Worm (Caenorhabditis elegans) whole organism, mixed stage, embryonic: ENCODE data around the gene grk-2.

Source experiments
- M03D4.4 ChIP-seq: sonication (generic microtip); optimal IDR thresholded peaks from 2 replicates; lab custom pipeline; 2017; ENCODE audit warnings: mild to moderate bottlenecking, missing genetic modification characterization, missing compliant biosample characterization
- bed-3 ChIP-seq: fragments of 200-800 bp; sonication (Bioruptor generic); optimal IDR thresholded peaks from 3 replicates; lab custom pipeline; 2018; ENCODE audit warnings: mild to moderate bottlenecking, missing genetic modification characterization, moderate library complexity, missing compliant biosample characterization
- blmp-1 ChIP-seq: fragments of 150-350 bp; optimal IDR thresholded peaks from 2 replicates; lab custom pipeline; 2014; ENCODE audit warnings: missing biosample characterization, missing genetic modification characterization
- ceh-39 ChIP-seq: fragments of 150-350 bp; optimal IDR thresholded peaks from 2 replicates; lab custom pipeline; 2014; ENCODE audit warnings: missing biosample characterization, missing genetic modification characterization
- ceh-43 ChIP-seq: fragments of 200-800 bp; sonication (Bioruptor generic); optimal IDR thresholded peaks from 2 replicates; lab custom pipeline; 2018; ENCODE audit warnings: mild to moderate bottlenecking, missing genetic modification characterization, moderate library complexity, missing compliant biosample characterization
- ceh-83 ChIP-seq: fragments of 200-800 bp; sonication (Bioruptor generic); optimal IDR thresholded peaks from 2 replicates; lab custom pipeline; 2018; ENCODE audit warnings: mild to moderate bottlenecking, missing genetic modification characterization, missing compliant biosample characterization
- ces-1 ChIP-seq: fragments of 150-350 bp; optimal IDR thresholded peaks from 2 replicates; lab custom pipeline; 2014; ENCODE audit warnings: missing biosample characterization, missing genetic modification reagents, missing genetic modification characterization
- cnd-1 ChIP-seq: fragments of 200-800 bp; sonication (Bioruptor generic); optimal IDR thresholded peaks from 2 replicates; lab custom pipeline; 2018; ENCODE audit warnings: mild to moderate bottlenecking, missing genetic modification characterization, missing compliant biosample characterization
- drap-1 ChIP-seq: fragments of 200-800 bp; sonication (Bioruptor generic); optimal IDR thresholded peaks from 3 replicates; lab custom pipeline; 2018; ENCODE audit warnings: mild to moderate bottlenecking, missing genetic modification characterization, missing compliant biosample characterization
- elt-1 ChIP-seq: sonication (generic microtip); optimal IDR thresholded peaks from 2 replicates; lab custom pipeline; 2017; ENCODE audit warnings: missing genetic modification characterization, mild to moderate bottlenecking, missing compliant biosample characterization, antibody characterized with exemption, moderate library complexity, borderline replicate concordance; ENCODE audit not compliant: insufficient read depth
- elt-3 ChIP-seq: fragments of 150-350 bp; optimal IDR thresholded peaks from 2 replicates; lab custom pipeline; 2014; ENCODE audit warnings: missing biosample characterization, missing genetic modification characterization
- flh-1 ChIP-seq: fragments of 200-800 bp; sonication (Bioruptor generic); optimal IDR thresholded peaks from 2 replicates; lab custom pipeline; 2018; ENCODE audit warnings: mild to moderate bottlenecking, missing genetic modification characterization, moderate library complexity, missing compliant biosample characterization
- ham-2 ChIP-seq: fragments of 200-800 bp; sonication (Bioruptor generic); optimal IDR thresholded peaks from 2 replicates; lab custom pipeline; 2018; ENCODE audit warnings: mild to moderate bottlenecking, missing genetic modification characterization, missing compliant biosample characterization
- hlh-1 ChIP-seq: fragments of 150-350 bp; optimal IDR thresholded peaks from 2 replicates; lab custom pipeline; 2014; ENCODE audit warnings: missing biosample characterization, missing genetic modification reagents, missing genetic modification characterization
- lin-13 ChIP-seq: fragments of 150-350 bp; optimal IDR thresholded peaks from 2 replicates; lab custom pipeline; 2014; ENCODE audit warnings: missing biosample characterization, missing genetic modification characterization
- lin-32 ChIP-seq: fragments of 200-800 bp; sonication (Bioruptor generic); optimal IDR thresholded peaks from 2 replicates; lab custom pipeline; 2018; ENCODE audit warnings: mild to moderate bottlenecking, missing genetic modification characterization, missing compliant biosample characterization
- lsy-2 ChIP-seq: fragments of 150-350 bp; optimal IDR thresholded peaks from 2 replicates; lab custom pipeline; 2014; ENCODE audit warnings: missing biosample characterization, missing genetic modification characterization
- mab-5 ChIP-seq: fragments of 150-350 bp; optimal IDR thresholded peaks from 2 replicates; lab custom pipeline; 2014; ENCODE audit warnings: missing biosample characterization, missing genetic modification characterization
- mep-1 ChIP-seq: fragments of 150-350 bp; optimal IDR thresholded peaks from 2 replicates; lab custom pipeline; 2017; ENCODE audit warnings: missing biosample characterization, missing genetic modification reagents, missing genetic modification characterization, inconsistent platforms
- mls-2 ChIP-seq: sonication (generic microtip); optimal IDR thresholded peaks from 2 replicates; lab custom pipeline; 2016; ENCODE audit warnings: mild to moderate bottlenecking, missing genetic modification characterization, moderate library complexity, missing compliant biosample characterization
- nhr-12 ChIP-seq: fragments of 150-350 bp; optimal IDR thresholded peaks from 2 replicates; lab custom pipeline; 2014; ENCODE audit warnings: missing biosample characterization, missing genetic modification characterization
- nhr-2 ChIP-seq: fragments of 150-350 bp; optimal IDR thresholded peaks from 2 replicates; lab custom pipeline; 2014; ENCODE audit warnings: missing biosample characterization, missing genetic modification characterization
- nhr-237 ChIP-seq: fragments of 150-350 bp; optimal IDR thresholded peaks from 2 replicates; lab custom pipeline; 2014; ENCODE audit warnings: missing biosample characterization, missing genetic modification characterization
- nhr-28 ChIP-seq: fragments of 150-350 bp; optimal IDR thresholded peaks from 2 replicates; lab custom pipeline; 2014; ENCODE audit warnings: missing biosample characterization, missing genetic modification characterization
- nhr-76 ChIP-seq: sonication (generic microtip); optimal IDR thresholded peaks from 2 replicates; lab custom pipeline; 2017; ENCODE audit warnings: missing biosample characterization, missing genetic modification characterization
- pha-4 ChIP-seq: fragments of 150-350 bp; optimal IDR thresholded peaks from 2 replicates; lab custom pipeline; 2018; ENCODE audit warnings: missing biosample characterization, missing genetic modification reagents, missing genetic modification characterization
- sem-2 ChIP-seq: fragments of 200-800 bp; sonication (Bioruptor generic); optimal IDR thresholded peaks from 2 replicates; lab custom pipeline; 2018; ENCODE audit warnings: mild to moderate bottlenecking, missing genetic modification characterization, missing compliant biosample characterization
- snpc-4 ChIP-seq: fragments of 150-350 bp; optimal IDR thresholded peaks from 2 replicates; lab custom pipeline; 2014; ENCODE audit warnings: missing biosample characterization, missing genetic modification characterization
- sptf-1 ChIP-seq: sonication (generic microtip); optimal IDR thresholded peaks from 2 replicates; lab custom pipeline; 2017; ENCODE audit warnings: mild to moderate bottlenecking, missing genetic modification characterization, moderate library complexity, missing compliant biosample characterization
- tbx-8 ChIP-seq: fragments of 200-800 bp; sonication (Bioruptor generic); optimal IDR thresholded peaks from 2 replicates; lab custom pipeline; 2018; ENCODE audit warnings: mild to moderate bottlenecking, missing genetic modification characterization, moderate library complexity, missing compliant biosample characterization
- unc-120 ChIP-seq: sonication (generic microtip); optimal IDR thresholded peaks from 2 replicates; lab custom pipeline; 2017; ENCODE audit warnings: missing genetic modification characterization, missing compliant biosample characterization; ENCODE audit not compliant: poor library complexity, severe bottlenecking
- unc-39 ChIP-seq: fragments of 150-350 bp; optimal IDR thresholded peaks from 2 replicates; lab custom pipeline; 2014; ENCODE audit warnings: missing biosample characterization, missing genetic modification characterization
- unc-62 ChIP-seq: fragments of 150-350 bp; optimal IDR thresholded peaks from 2 replicates; lab custom pipeline; 2014; ENCODE audit warnings: missing biosample characterization, missing genetic modification reagents, missing genetic modification characterization
- zip-8 ChIP-seq: fragments of 150-350 bp; optimal IDR thresholded peaks from 2 replicates; lab custom pipeline; 2014; ENCODE audit warnings: missing biosample characterization, missing genetic modification characterization
- ztf-11 ChIP-seq: fragments of 150-350 bp; optimal IDR thresholded peaks from 2 replicates; lab custom pipeline; 2014; ENCODE audit warnings: missing biosample characterization, missing genetic modification characterization

The grk-2 gene

DNA sequence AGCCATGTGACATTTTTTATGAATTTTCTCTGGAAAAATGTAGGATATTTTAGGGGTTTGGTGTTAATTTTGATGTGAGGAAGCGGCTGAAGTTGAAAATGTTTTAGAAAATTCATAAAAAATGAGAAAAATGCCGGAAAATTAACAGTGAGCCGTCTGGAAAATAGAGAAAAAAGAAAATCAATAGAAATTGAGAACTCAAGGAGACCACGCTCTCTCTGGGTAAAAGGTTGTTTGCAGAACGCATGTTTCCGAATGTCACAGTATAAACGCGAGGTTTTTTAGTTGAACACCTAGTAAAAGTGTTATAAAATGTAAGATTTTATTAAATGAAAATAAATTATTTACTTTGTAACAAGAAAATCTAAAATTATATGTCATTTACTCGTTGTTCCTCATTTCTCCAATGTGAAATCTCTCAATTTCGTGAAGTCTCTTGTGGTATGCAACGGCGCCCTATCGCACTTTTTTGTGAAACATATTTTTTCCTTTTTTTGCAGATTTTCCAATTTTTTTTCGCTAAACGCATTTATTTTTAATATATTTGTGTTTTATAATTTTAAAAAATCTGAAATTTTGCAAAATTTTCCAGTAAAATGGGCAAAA lies 35.6 kb upstream of the grk-2 start, which contains the start of the genes tag-266 and tag-267:
TSS of gene tag-266 (minus strand) at position 29 of the 606 bp plus-strand sequence.
TSS of gene tag-267 (plus strand) at position 593 of the 606 bp plus-strand sequence.
- TF ChIP-seq nhr-237 (tag; lab: Kevin White, UChicago) (peak; percentile 79), mep-1 (tag; lab: Kevin White, UChicago) (peak; percentile 63), zip-8 (no peak), ceh-39 (tag; lab: Kevin White, UChicago) (peak; percentile 4), hlh-1 (tag; lab: Kevin White, UChicago) (no peak), M03D4.4 (peak; percentile 64), nhr-28 (no peak), ham-2 (no peak), sptf-1 (tag; lab: Kevin White, UChicago) (peak; percentile 89), ceh-83 (peak; percentile 5), sem-2 (peak; percentile 28), ztf-11 (tag; lab: Kevin White, UChicago) (no peak), elt-1 (tag; lab: Kevin White, UChicago) (no peak), drap-1 (peak; percentile 61), mls-2 (tag; lab: Kevin White, UChicago) (peak; percentile 35), unc-62 (GFP tag; lab: Kevin White, UChicago) (no peak), lsy-2 (peak; percentile 70), tbx-8 (GFP tag; lab: Kevin White, UChicago) (peak; percentile 65), pha-4 (tag; lab: Kevin White, UChicago) (no peak), unc-120 (tag; lab: Kevin White, UChicago) (peak; percentile 15), elt-3 (no peak), nhr-2 (tag; lab: Kevin White, UChicago) (no peak), flh-1 (GFP tag; lab: Kevin White, UChicago) (no peak), nhr-76 (tag; lab: Kevin White, UChicago) (no peak), lin-32 (GFP tag; lab: Kevin White, UChicago) (no peak), lin-13 (tag; lab: Kevin White, UChicago) (peak; percentile 41), nhr-12 (tag; lab: Kevin White, UChicago) (no peak), blmp-1 (tag; lab: Kevin White, UChicago) (no peak), bed-3 (GFP tag; lab: Kevin White, UChicago) (peak; percentile 64), mab-5 (tag; lab: Kevin White, UChicago) (no peak), snpc-4 (tag; lab: Kevin White, UChicago) (no peak), ceh-43 (GFP tag; lab: Kevin White, UChicago) (no peak), unc-39 (no peak), cnd-1 (tag; lab: Kevin White, UChicago) (peak; percentile 65), ces-1 (GFP tag; lab: Kevin White, UChicago) (peak; percentile 63)
- TF ChIP-seq, all 35 proteins: peak for 16

- no peak for TF ChIP-seq nhr-12 (tag; lab: Kevin White, UChicago)
- no peak for TF ChIP-seq ztf-11 (tag; lab: Kevin White, UChicago)
- no peak for TF ChIP-seq elt-3
- no peak for TF ChIP-seq drap-1
- no peak for TF ChIP-seq flh-1 (GFP tag; lab: Kevin White, UChicago)
- TF ChIP-seq sem-2, result no peak
- no peak for TF ChIP-seq mep-1 (tag; lab: Kevin White, UChicago)
- TF ChIP-seq ham-2, result no peak
- TF ChIP-seq nhr-237 (tag; lab: Kevin White, UChicago), result no peak
- no peak for TF ChIP-seq nhr-76 (tag; lab: Kevin White, UChicago)
- TF ChIP-seq sptf-1 (tag; lab: Kevin White, UChicago), result no peak
- no peak for TF ChIP-seq hlh-1 (tag; lab: Kevin White, UChicago)
- no peak for TF ChIP-seq unc-39
- no peak for TF ChIP-seq nhr-2 (tag; lab: Kevin White, UChicago)
- no peak for TF ChIP-seq zip-8
- no peak for TF ChIP-seq elt-1 (tag; lab: Kevin White, UChicago)
- TF ChIP-seq snpc-4 (tag; lab: Kevin White, UChicago), result no peak
- TF ChIP-seq unc-62 (GFP tag; lab: Kevin White, UChicago), result no peak
- TF ChIP-seq ceh-43 (GFP tag; lab: Kevin White, UChicago), result no peak
- no peak for TF ChIP-seq lsy-2
- TF ChIP-seq, all 35 proteins: peak for 0
Observed at ce11 chrIII:641759-642158, 34.2 kb upstream of the grk-2 start, which contains the start of gene W06E11.1. Gene W06E11.1, plus strand, starts transcription at chrIII:642059.

DNA sequence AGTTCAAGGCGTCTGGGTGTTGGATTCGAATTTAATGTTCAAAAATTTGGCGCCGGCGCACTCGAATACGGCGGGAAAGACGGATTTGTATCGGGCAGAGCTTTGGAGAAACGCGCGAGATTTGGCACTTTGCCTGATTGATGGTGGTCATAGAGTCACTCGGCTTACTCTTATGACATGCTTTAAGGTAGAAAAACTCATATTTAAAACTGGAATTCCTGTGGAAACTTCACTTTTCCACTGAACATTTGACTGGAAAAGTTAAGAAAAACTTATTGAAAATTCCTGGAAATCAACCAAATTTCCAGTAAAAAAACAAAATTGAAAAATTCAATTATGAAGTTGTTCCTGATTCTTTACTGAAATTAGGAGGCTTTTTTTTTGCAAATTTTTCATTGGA lies 31.3 kb upstream of the grk-2 start:
- no peak for TF ChIP-seq unc-62 (GFP tag; lab: Kevin White, UChicago)
- no peak for TF ChIP-seq blmp-1 (tag; lab: Kevin White, UChicago)
- no peak for TF ChIP-seq pha-4 (tag; lab: Kevin White, UChicago)
- TF ChIP-seq, all 35 proteins: peak for 0
